Fruit fly (Drosophila melanogaster): Measurements from ENCODE around the gene CG13050.
A peak's percentile ranks its signal among the peaks of the same experiment; 100 is the strongest.

Gene CG13050

dm6 chr3L:16309972-16310371 is 30.9 kb upstream of the CG13050 start (continued):
- TF ChIP-seq CG6689 (GFP tag; IDR thresholded peaks at IDR 0.05) (no peak), Trl (optimal IDR thresholded peaks at IDR 0.05) (no peak), Trl (GFP tag; optimal IDR thresholded peaks at IDR 0.05) (peak; percentile 38), CG12104 (GFP tag; optimal IDR thresholded peaks at IDR 0.05) (no peak), CG12219 (GFP tag; optimal IDR thresholded peaks at IDR 0.05) (no peak), tap (tag; optimal IDR thresholded peaks at IDR 0.05) (no peak), CG18599 (GFP tag; optimal IDR thresholded peaks at IDR 0.05) (peak; percentile 42), CG6791 (GFP tag; IDR thresholded peaks at IDR 0.05; ENCODE audit: partially characterized antibody) (no peak), Sry-β (GFP tag; optimal IDR thresholded peaks at IDR 0.05) (no peak), CG4707 (GFP tag; optimal IDR thresholded peaks at IDR 0.05) (no peak), Gsc (GFP tag; IDR thresholded peaks at IDR 0.05) (no peak), CG12769 (tag; optimal IDR thresholded peaks at IDR 0.05) (peak; percentile 54), CG18011 (GFP tag; optimal IDR thresholded peaks at IDR 0.05) (no peak), CG4730 (GFP tag; IDR thresholded peaks at IDR 0.05) (no peak), CG3407 (GFP tag; optimal IDR thresholded peaks at IDR 0.05) (no peak), zfh1 (GFP tag; IDR thresholded peaks at IDR 0.05) (no peak), Blimp-1 (GFP tag; optimal IDR thresholded peaks at IDR 0.05) (no peak), CG10366 (GFP tag; IDR thresholded peaks at IDR 0.05) (0 out of 2 replicates have a peak, but pooled peaks have one; percentile 13), org-1 (GFP tag; optimal IDR thresholded peaks at IDR 0.05) (peak; percentile 37), ab (GFP tag; optimal IDR thresholded peaks at IDR 0.05) (no peak), fd3F (GFP tag; optimal IDR thresholded peaks at IDR 0.05) (no peak), tna (GFP tag; IDR thresholded peaks at IDR 0.05; ENCODE audit: partially characterized antibody) (no peak), TFAM (GFP tag; optimal IDR thresholded peaks at IDR 0.05) (no peak), disco-r (GFP tag; optimal IDR thresholded peaks at IDR 0.05) (no peak), Ssrp (tag; optimal IDR thresholded peaks at IDR 0.05) (no peak), kay (GFP tag; optimal IDR thresholded peaks at IDR 0.05) (no peak), dmrt99B (tag; optimal IDR thresholded peaks at IDR 0.05) (no peak), CkIIα-i1 (GFP tag; IDR thresholded peaks at IDR 0.05) (no peak), D (optimal IDR thresholded peaks at IDR 0.05) (no peak), D (GFP tag; optimal IDR thresholded peaks at IDR 0.05) (no peak), CG8944 (GFP tag; optimal IDR thresholded peaks at IDR 0.05) (no peak), CG2199 (GFP tag; IDR thresholded peaks at IDR 0.05) (no peak), Six4 (GFP tag; optimal IDR thresholded peaks at IDR 0.05) (no peak), Doc2 (GFP tag; IDR thresholded peaks at IDR 0.05) (no peak), MTF-1 (GFP tag; optimal IDR thresholded peaks at IDR 0.05; ENCODE audit: borderline replicate concordance) (no peak), CG18262 (tag; optimal IDR thresholded peaks at IDR 0.05) (no peak), sob (GFP tag; IDR thresholded peaks at IDR 0.05) (peak; percentile 46; the same call in 1 of the 2 replicates), sisA (GFP tag; IDR thresholded peaks at IDR 0.05) (peak; percentile 21; the same call in 1 of the 2 replicates), CG9797 (GFP tag; optimal IDR thresholded peaks at IDR 0.05) (no peak), Fer1 (GFP tag; optimal IDR thresholded peaks at IDR 0.05) (no peak), Sin3A (optimal IDR thresholded peaks at IDR 0.05) (no peak), CG17612 (GFP tag; IDR thresholded peaks at IDR 0.05) (no peak), Asciz (GFP tag; optimal IDR thresholded peaks at IDR 0.05) (no peak), CG13287 (GFP tag; IDR thresholded peaks at IDR 0.05; ENCODE audit: partially characterized antibody) (no peak), lilli (GFP tag; optimal IDR thresholded peaks at IDR 0.05) (peak; percentile 43), HmgD (GFP tag; optimal IDR thresholded peaks at IDR 0.05) (no peak), MBD-R2 (GFP tag; IDR thresholded peaks at IDR 0.05) (no peak), chif (GFP tag; optimal IDR thresholded peaks at IDR 0.05) (peak in 1 of 2 experiments; percentile 10), abd-A (tag; optimal IDR thresholded peaks at IDR 0.05) (no peak), ATbp (GFP tag; optimal IDR thresholded peaks at IDR 0.05) (no peak), H2.0 (GFP tag; IDR thresholded peaks at IDR 0.05) (peak; percentile 49; the same call in 1 of the 2 replicates), lola (GFP tag; optimal IDR thresholded peaks at IDR 0.05) (no peak)

All from whole organism, embryonic.